Fruit fly (Drosophila melanogaster): ENCODE results near the gene Ir94e.

The Ir94e gene

dm6 chr3R:23355829-23356738, 49.2 kb upstream of the Ir94e start, which contains the start of the genes ATPsynCF6 and Sec13 (continued):
- TF ChIP-seq CG14860 (GFP tag; IDR thresholded peaks at IDR 0.05; ENCODE audit: partially characterized antibody) (peak; percentile 87), CG10321 (GFP tag; IDR thresholded peaks at IDR 0.05) (no peak), ci (GFP tag; IDR thresholded peaks at IDR 0.05) (peak; percentile 60), Antp (GFP tag; optimal IDR thresholded peaks at IDR 0.05) (no peak), jumu (GFP tag; optimal IDR thresholded peaks at IDR 0.05) (no peak), Mes4 (GFP tag; optimal IDR thresholded peaks at IDR 0.05) (no peak), pzg (GFP tag; optimal IDR thresholded peaks at IDR 0.05) (peak; percentile 56), MESR4 (GFP tag; optimal IDR thresholded peaks at IDR 0.05) (peak; percentile 88), Jarid2 (GFP tag; optimal IDR thresholded peaks at IDR 0.05) (no peak), CG17829 (tag; optimal IDR thresholded peaks at IDR 0.05) (peak; percentile 52), CG33213 (GFP tag; optimal IDR thresholded peaks at IDR 0.05) (peak; percentile 20), zen (tag; optimal IDR thresholded peaks at IDR 0.05) (peak; percentile 54), eve (GFP tag; optimal IDR thresholded peaks at IDR 0.05) (no peak), zen2 (GFP tag; IDR thresholded peaks at IDR 0.05; ENCODE audit: partially characterized antibody) (peak; percentile 78), ERR (GFP tag; optimal IDR thresholded peaks at IDR 0.05) (no peak), CG16779 (GFP tag; IDR thresholded peaks at IDR 0.05) (0 out of 2 replicates have a peak, but pooled peaks have one; percentile 10), CG7271 (tag; optimal IDR thresholded peaks at IDR 0.05) (no peak), HHEX (GFP tag; optimal IDR thresholded peaks at IDR 0.05) (peak; percentile 47), B-H2 (GFP tag; optimal IDR thresholded peaks at IDR 0.05) (no peak), Max (GFP tag; optimal IDR thresholded peaks at IDR 0.05) (peak; percentile 44), CG10274 (GFP tag; optimal IDR thresholded peaks at IDR 0.05) (no peak), Eip74EF (GFP tag; optimal IDR thresholded peaks at IDR 0.05) (no peak), Lpt (GFP tag; optimal IDR thresholded peaks at IDR 0.05) (no peak), Sox100B (GFP tag; optimal IDR thresholded peaks at IDR 0.05) (peak; percentile 60), Dip2 (GFP tag; IDR thresholded peaks at IDR 0.05) (no peak), her (GFP tag; optimal IDR thresholded peaks at IDR 0.05) (peak; percentile 10), amos (GFP tag; IDR thresholded peaks at IDR 0.05; ENCODE audit: partially characterized antibody) (peak; percentile 96), CG3407 (GFP tag; optimal IDR thresholded peaks at IDR 0.05) (no peak), mam (GFP tag; optimal IDR thresholded peaks at IDR 0.05) (peak; percentile 39), sqz (GFP tag; optimal IDR thresholded peaks at IDR 0.05) (peak; percentile 58), ttk (GFP tag; IDR thresholded peaks at IDR 0.05) (no peak), CG10979 (tag; optimal IDR thresholded peaks at IDR 0.05) (peak; percentile 46), CG12391 (tag; optimal IDR thresholded peaks at IDR 0.05) (peak; percentile 68), CG7745 (tag; optimal IDR thresholded peaks at IDR 0.05) (no peak), Hr51 (GFP tag; optimal IDR thresholded peaks at IDR 0.05) (peak in 1 of 2 experiments; percentile 50), MTF-1 (GFP tag; optimal IDR thresholded peaks at IDR 0.05; ENCODE audit: borderline replicate concordance) (no peak), E2f1 (GFP tag; IDR thresholded peaks at IDR 0.05) (peak; percentile 37; the same call in 1 of the 2 replicates), dati (GFP tag; IDR thresholded peaks at IDR 0.05) (no peak), D19A (tag; optimal IDR thresholded peaks at IDR 0.05) (peak; percentile 69), cato (GFP tag; optimal IDR thresholded peaks at IDR 0.05; ENCODE audit: borderline replicate concordance) (peak; percentile 9), Camta (GFP tag; optimal IDR thresholded peaks at IDR 0.05) (no peak), btn (GFP tag; optimal IDR thresholded peaks at IDR 0.05) (no peak), fu2 (GFP tag; optimal IDR thresholded peaks at IDR 0.05) (no peak), bowl (GFP tag; IDR thresholded peaks at IDR 0.05) (no peak), yki (optimal IDR thresholded peaks at IDR 0.05) (no peak), lov (optimal IDR thresholded peaks at IDR 0.05) (no peak), lov (GFP tag; IDR thresholded peaks at IDR 0.05) (0 out of 3 replicates have a peak, but pooled peaks have one; percentile 9), CG9727 (GFP tag; optimal IDR thresholded peaks at IDR 0.05) (peak; percentile 72)

Measured in whole organism, embryonic.